Fruit fly (Drosophila melanogaster): Measurements from ENCODE around the gene ppk18.

ppk18 gene

DNA sequence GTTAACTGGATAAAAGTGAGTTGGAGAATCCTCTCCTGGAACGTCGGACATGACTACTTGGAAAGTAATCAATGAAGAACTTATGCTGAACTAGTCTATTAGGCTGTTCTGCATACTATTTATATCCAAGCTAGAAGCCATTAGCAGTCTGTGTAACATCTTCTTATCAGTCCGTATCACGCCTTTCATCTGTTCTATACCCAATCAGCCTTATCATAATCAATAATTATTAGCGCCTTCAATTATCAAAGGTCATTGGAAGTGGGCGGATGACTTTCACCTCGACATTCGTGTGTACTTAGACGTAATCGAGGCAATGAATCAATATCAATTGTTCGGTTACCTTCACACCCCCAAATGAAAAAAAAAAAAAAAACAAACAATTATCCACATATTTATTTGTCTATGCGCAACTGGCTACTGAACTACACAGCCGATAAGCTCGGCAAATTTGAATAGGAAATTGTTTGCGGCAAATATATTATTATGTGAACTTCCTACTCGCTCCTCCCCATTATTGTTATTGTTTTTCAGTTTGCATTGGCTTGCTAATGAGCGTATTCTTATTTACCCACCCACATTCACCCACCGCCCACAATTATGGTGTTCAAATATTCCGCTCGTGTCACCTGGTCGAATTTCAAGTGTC, 4.3 kb upstream of the ppk18 start, which contains the start of the genes ppk11 and ppk16 (continued):
- TF ChIP-seq Med (GFP tag) = peak; percentile 77

- TF ChIP-seq CG8359 (GFP tag; optimal IDR thresholded peaks at IDR 0.05; ENCODE audit: borderline replicate concordance) (no peak), CG34376 (GFP tag; optimal IDR thresholded peaks at IDR 0.05) (peak; percentile 12), ab (GFP tag; optimal IDR thresholded peaks at IDR 0.05) (no peak), CG10366 (GFP tag; IDR thresholded peaks at IDR 0.05) (no peak), E2f2 (GFP tag; IDR thresholded peaks at IDR 0.05) (no peak), exex (tag; optimal IDR thresholded peaks at IDR 0.05) (peak; percentile 72), D (optimal IDR thresholded peaks at IDR 0.05) (no peak), D (GFP tag; optimal IDR thresholded peaks at IDR 0.05) (no peak)
Observed at dm6 chr2L:9768735-9769134, 2.1 kb downstream of the ppk18 start, which contains the start of gene CG17633. TSS of gene CG17633 (plus strand) at chr2L:9769060.

- no peak for TF ChIP-seq Trl (optimal IDR thresholded peaks at IDR 0.05)
- TF ChIP-seq Trl (GFP tag; optimal IDR thresholded peaks at IDR 0.05) = no peak
- no peak for TF ChIP-seq Nf-YA (GFP tag; IDR thresholded peaks at IDR 0.05)
- TF ChIP-seq Hr78 (GFP tag; optimal IDR thresholded peaks at IDR 0.05) = no peak
- no peak for TF ChIP-seq lmd (GFP tag; IDR thresholded peaks at IDR 0.05)
- no peak for TF ChIP-seq NC2α (GFP tag; optimal IDR thresholded peaks at IDR 0.05)
- no peak for TF ChIP-seq fru (optimal IDR thresholded peaks at IDR 0.05)
- no peak for TF ChIP-seq D19A (tag; optimal IDR thresholded peaks at IDR 0.05)
- TF ChIP-seq MTF-1 (GFP tag; optimal IDR thresholded peaks at IDR 0.05; ENCODE audit: borderline replicate concordance) = no peak
- no peak for TF ChIP-seq Sry-β (GFP tag; optimal IDR thresholded peaks at IDR 0.05)
- no peak for TF ChIP-seq MESR4 (GFP tag; optimal IDR thresholded peaks at IDR 0.05)
- no peak for TF ChIP-seq CG7839 (tag; optimal IDR thresholded peaks at IDR 0.05)
- no peak for TF ChIP-seq crol (GFP tag; IDR thresholded peaks at IDR 0.05)
- TF ChIP-seq CG8290 (GFP tag; optimal IDR thresholded peaks at IDR 0.05) = no peak
- no peak for TF ChIP-seq CG8290 (tag; optimal IDR thresholded peaks at IDR 0.05)
- no peak for TF ChIP-seq CG4854 (GFP tag; optimal IDR thresholded peaks at IDR 0.05)
- TF ChIP-seq CG17912 (GFP tag; optimal IDR thresholded peaks at IDR 0.05) = no peak
Observed at dm6 chr2L:9766758-9767157, 4.0 kb downstream of the ppk18 start, which contains the start of gene CG4017. TSS of gene CG4017 (plus strand) at chr2L:9767058.

dm6 chr2L:9763212-9763869, 7.5 kb downstream of the ppk18 start, which contains the start of the genes Taf11 and und:
TSS of gene Taf11 (minus strand) at chr2L:9763262.
TSS of gene und (plus strand) at chr2L:9763369.
- TF ChIP-seq CG13123 (GFP tag; optimal IDR thresholded peaks at IDR 0.05) (peak; percentile 19), H2.0 (GFP tag; IDR thresholded peaks at IDR 0.05) (no peak), CG14050 (GFP tag; IDR thresholded peaks at IDR 0.05) (no peak), Dref (GFP tag; IDR thresholded peaks at IDR 0.05) (0 out of 2 replicates have a peak, but pooled peaks have one; percentile 27), ewg (GFP tag; optimal IDR thresholded peaks at IDR 0.05) (peak; percentile 20), CG31365 (tag; optimal IDR thresholded peaks at IDR 0.05) (no peak), CG15479 (GFP tag; optimal IDR thresholded peaks at IDR 0.05) (no peak), Rfx (GFP tag; IDR thresholded peaks at IDR 0.05) (peak; percentile 57; the same call in 1 of the 2 replicates), Bdp1 (GFP tag; optimal IDR thresholded peaks at IDR 0.05) (no peak), HLH3B (GFP tag; IDR thresholded peaks at IDR 0.05) (no peak), CG11398 (GFP tag; optimal IDR thresholded peaks at IDR 0.05) (no peak), CG6683 (GFP tag; optimal IDR thresholded peaks at IDR 0.05) (peak; percentile 18), jigr1 (GFP tag; IDR thresholded peaks at IDR 0.05) (no peak), gce (GFP tag; IDR thresholded peaks at IDR 0.05) (no peak), insv (GFP tag; optimal IDR thresholded peaks at IDR 0.05) (no peak), croc (GFP tag; conservative IDR thresholded peaks at IDR 0.05) (no peak), ssp (GFP tag; IDR thresholded peaks at IDR 0.05) (no peak), psq (GFP tag; optimal IDR thresholded peaks at IDR 0.05) (no peak), CG8478 (optimal IDR thresholded peaks at IDR 0.05) (no peak), gem (tag; optimal IDR thresholded peaks at IDR 0.05) (no peak), sr (GFP tag; IDR thresholded peaks at IDR 0.05) (no peak), onecut (GFP tag; IDR thresholded peaks at IDR 0.05) (no peak)
